Comparison of ENCODE assay signal across 1 fruit fly cellular context in the genomic region with DNA sequence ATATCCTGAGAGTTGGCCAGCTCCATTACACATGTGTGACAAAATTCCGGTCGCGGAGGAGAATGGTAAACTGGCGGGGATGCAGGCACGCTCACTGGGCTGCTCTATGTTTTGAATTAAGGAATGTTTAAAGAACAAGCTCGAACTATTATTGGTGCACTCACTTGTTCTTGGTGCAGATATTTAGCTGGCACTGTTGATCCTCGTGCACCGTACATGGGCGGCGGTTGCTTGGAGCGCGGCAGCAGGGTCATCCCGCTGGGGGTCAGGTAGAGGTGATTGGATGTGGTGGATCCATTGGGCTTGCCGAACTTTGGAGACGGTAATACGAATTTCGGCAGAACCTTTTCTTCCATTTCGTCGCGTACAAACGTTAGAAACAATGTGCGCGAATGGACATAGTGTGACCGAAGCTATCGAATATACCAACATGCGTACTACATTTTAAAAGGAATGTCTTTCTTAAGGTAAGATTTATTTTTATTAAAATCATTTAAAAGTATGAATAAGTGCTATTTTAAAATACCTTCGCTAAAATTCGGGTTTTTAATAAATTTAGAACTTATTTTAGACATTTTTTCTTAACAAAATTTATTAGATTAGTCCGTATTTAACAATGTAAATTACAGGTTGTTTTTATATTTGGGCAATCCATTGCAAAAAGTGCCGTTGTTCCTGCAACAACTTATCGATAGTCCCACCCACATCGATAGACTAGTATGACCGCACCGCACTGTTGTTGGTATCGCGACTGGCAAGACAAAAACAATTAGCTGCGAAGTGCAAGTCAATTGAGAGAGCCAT.
TF ChIP-seq lines count a peak whose summit lies in the region.

Gene Nufip (minus strand): TSS at position 415 of the 804 bp plus-strand sequence.
Gene Atg3 (plus strand): TSS at position 735 of the 804 bp plus-strand sequence.

TF ChIP-seq in whole organism, embryonic, 481 proteins besides CTCF, POLR2A, EP300 and RAD21 (continued from another document):
- TF ChIP-seq CG8281 (tag; optimal IDR thresholded peaks at IDR 0.05; lab: Kevin White, UChicago): no peak
- TF ChIP-seq NfI (GFP tag; optimal IDR thresholded peaks at IDR 0.05; lab: Kevin White, UChicago): peak; percentile 18
- peak; percentile 56 for TF ChIP-seq phol (tag; optimal IDR thresholded peaks at IDR 0.05; lab: Kevin White, UChicago)
- TF ChIP-seq CG11723 (GFP tag; optimal IDR thresholded peaks at IDR 0.05; lab: Kevin White, UChicago): no peak
- TF ChIP-seq Sry-δ (GFP tag; optimal IDR thresholded peaks at IDR 0.05; lab: Kevin White, UChicago): peak; percentile 70
- peak; percentile 46 for TF ChIP-seq CG18262 (tag; optimal IDR thresholded peaks at IDR 0.05; lab: Kevin White, UChicago)
- peak; percentile 31 for TF ChIP-seq dm (GFP tag; optimal IDR thresholded peaks at IDR 0.05; lab: Kevin White, UChicago)
- TF ChIP-seq amos (GFP tag; IDR thresholded peaks at IDR 0.05; lab: Robert Waterston, UW; ENCODE audit: partially characterized antibody): peak; percentile 83; the same call in 1 of the 2 replicates
- TF ChIP-seq CG1603 (tag; optimal IDR thresholded peaks at IDR 0.05; lab: Kevin White, UChicago): peak; percentile 23
- peak; percentile 67 for TF ChIP-seq sug (tag; optimal IDR thresholded peaks at IDR 0.05; lab: Kevin White, UChicago)
- no peak for TF ChIP-seq CG7928 (GFP tag; optimal IDR thresholded peaks at IDR 0.05; lab: Kevin White, UChicago)
- peak; percentile 64 for TF ChIP-seq CoRest (tag; optimal IDR thresholded peaks at IDR 0.05; lab: Kevin White, UChicago)
- TF ChIP-seq gem (tag; optimal IDR thresholded peaks at IDR 0.05; lab: Kevin White, UChicago): peak; percentile 64
- TF ChIP-seq pho (GFP tag; optimal IDR thresholded peaks at IDR 0.05; lab: Kevin White, UChicago): no peak
- no peak for TF ChIP-seq peb (GFP tag; IDR thresholded peaks at IDR 0.05; lab: Robert Waterston, UW)
- TF ChIP-seq slbo (GFP tag; IDR thresholded peaks at IDR 0.05; lab: Robert Waterston, UW): peak; percentile 44; the same call in 1 of the 2 replicates
- peak; percentile 33 for TF ChIP-seq B-H2 (GFP tag; optimal IDR thresholded peaks at IDR 0.05; lab: Kevin White, UChicago)
- peak; percentile 11 for TF ChIP-seq Hr3 (GFP tag; optimal IDR thresholded peaks at IDR 0.05; lab: Kevin White, UChicago)
- TF ChIP-seq lilli (GFP tag; optimal IDR thresholded peaks at IDR 0.05; lab: Kevin White, UChicago): peak; percentile 50
- TF ChIP-seq CG17829 (tag; optimal IDR thresholded peaks at IDR 0.05; lab: Kevin White, UChicago): peak; percentile 51
- TF ChIP-seq vnd (GFP tag; IDR thresholded peaks at IDR 0.05; lab: Robert Waterston, UW; ENCODE audit: partially characterized antibody): peak; percentile 53; the same call in 1 of the 3 replicates
- TF ChIP-seq Dll (GFP tag; IDR thresholded peaks at IDR 0.05; lab: Robert Waterston, UW; ENCODE audit: partially characterized antibody): peak; percentile 81
- TF ChIP-seq Hey (tag; optimal IDR thresholded peaks at IDR 0.05; lab: Kevin White, UChicago): no peak
- no peak for TF ChIP-seq CG7786 (GFP tag; optimal IDR thresholded peaks at IDR 0.05; lab: Kevin White, UChicago)
- TF ChIP-seq ham (GFP tag; IDR thresholded peaks at IDR 0.05; lab: Robert Waterston, UW): no peak
- peak; percentile 69 for TF ChIP-seq CG12659 (GFP tag; optimal IDR thresholded peaks at IDR 0.05; lab: Kevin White, UChicago)
- peak; percentile 30 for TF ChIP-seq CG4424 (GFP tag; optimal IDR thresholded peaks at IDR 0.05; lab: Kevin White, UChicago)
- TF ChIP-seq chn (GFP tag; optimal IDR thresholded peaks at IDR 0.05; lab: Kevin White, UChicago): peak; percentile 68
- peak; percentile 58 for TF ChIP-seq Nf-YC (tag; optimal IDR thresholded peaks at IDR 0.05; lab: Kevin White, UChicago)
- no peak for TF ChIP-seq HmgD (GFP tag; optimal IDR thresholded peaks at IDR 0.05; lab: Kevin White, UChicago)
- TF ChIP-seq p53 (GFP tag; optimal IDR thresholded peaks at IDR 0.05; lab: Kevin White, UChicago): peak; percentile 14
- TF ChIP-seq CG3065 (GFP tag; optimal IDR thresholded peaks at IDR 0.05; lab: Kevin White, UChicago): peak; percentile 1
- peak; percentile 80 for TF ChIP-seq CG9797 (GFP tag; optimal IDR thresholded peaks at IDR 0.05; lab: Kevin White, UChicago)
- TF ChIP-seq Dp (GFP tag; optimal IDR thresholded peaks at IDR 0.05; lab: Kevin White, UChicago): peak; percentile 40
- TF ChIP-seq Scr (GFP tag; IDR thresholded peaks at IDR 0.05; lab: Robert Waterston, UW; ENCODE audit: partially characterized antibody): peak; percentile 83
- TF ChIP-seq gsb-n (tag; optimal IDR thresholded peaks at IDR 0.05; lab: Kevin White, UChicago): peak; percentile 5
- peak; percentile 19 for TF ChIP-seq CG7556 (GFP tag; optimal IDR thresholded peaks at IDR 0.05; lab: Kevin White, UChicago)
- TF ChIP-seq pzg (GFP tag; optimal IDR thresholded peaks at IDR 0.05; lab: Kevin White, UChicago): peak; percentile 66
- no peak for TF ChIP-seq CG8924 (tag; optimal IDR thresholded peaks at IDR 0.05; lab: Kevin White, UChicago)
